Worm (Caenorhabditis elegans) whole organism, L4 larva: ENCODE data around the gene srg-56.

Experiments
- R02D3.7 ChIP-seq: fragments of 150-350 bp; sonication (generic microtip); optimal IDR thresholded peaks from 3 replicates; lab custom pipeline; 2014; ENCODE audit warnings: missing biosample characterization, missing genetic modification characterization
- Y75B8A.6 ChIP-seq: fragments of 200-800 bp; sonication (Bioruptor generic); IDR thresholded peaks from 2 replicates; pipeline ENCODE4 v1.3.6; 2022; ENCODE audit warnings: missing genetic modification reagents, missing genetic modification characterization, missing compliant biosample characterization
- ama-1 ChIP-seq: fragments of 150-350 bp; optimal IDR thresholded peaks from 2 replicates; lab custom pipeline; 2014; ENCODE audit warnings: inconsistent platforms, mixed read lengths
- lin-1 ChIP-seq: fragments of 200-800 bp; sonication (Bioruptor generic); IDR thresholded peaks from 2 replicates; pipeline ENCODE4 v1.3.6; 2022; ENCODE audit warnings: missing genetic modification reagents, missing genetic modification characterization, missing compliant biosample characterization
- lir-3 ChIP-seq: sonication (generic microtip); optimal IDR thresholded peaks from 2 replicates; lab custom pipeline; 2016; ENCODE audit warnings: mild to moderate bottlenecking, missing genetic modification characterization, missing compliant biosample characterization
- mdt-29 ChIP-seq: fragments of 200-800 bp; sonication (Bioruptor generic); IDR thresholded peaks from 2 replicates; pipeline ENCODE4 v1.3.6; 2022; ENCODE audit warnings: missing genetic modification reagents, missing genetic modification characterization, missing compliant biosample characterization
- mes-2 ChIP-seq: sonication (generic microtip); optimal IDR thresholded peaks from 2 replicates; lab custom pipeline; 2016; ENCODE audit warnings: missing genotype, mild to moderate bottlenecking, missing genetic modification characterization, missing compliant biosample characterization; ENCODE audit not compliant: poor library complexity, severe bottlenecking
- mxl-3 ChIP-seq: fragments of 200-800 bp; sonication (Bioruptor generic); optimal IDR thresholded peaks from 2 replicates; lab custom pipeline; 2018; ENCODE audit warnings: mild to moderate bottlenecking, missing genetic modification characterization, missing compliant biosample characterization
- nhr-11 ChIP-seq: fragments of 150-350 bp; optimal IDR thresholded peaks from 2 replicates; lab custom pipeline; 2014; ENCODE audit warnings: missing biosample characterization, missing genetic modification characterization
- nhr-77 ChIP-seq: fragments of 150-350 bp; optimal IDR thresholded peaks from 2 replicates; lab custom pipeline; 2014; ENCODE audit warnings: missing biosample characterization, missing genetic modification characterization
- skn-1 ChIP-seq: fragments of 150-350 bp; optimal IDR thresholded peaks from 2 replicates; lab custom pipeline; 2014; ENCODE audit warnings: missing biosample characterization, missing genetic modification characterization
- snpc-4 ChIP-seq: fragments of 150-350 bp; optimal IDR thresholded peaks from 2 replicates; lab custom pipeline; 2014; ENCODE audit warnings: missing biosample characterization, missing genetic modification characterization
- spr-3 ChIP-seq: fragments of 200-800 bp; sonication (Bioruptor generic); optimal IDR thresholded peaks from 2 replicates; lab custom pipeline; 2018; ENCODE audit warnings: mild to moderate bottlenecking, missing genetic modification characterization, missing compliant biosample characterization
- ztf-11 ChIP-seq: fragments of 150-350 bp; optimal IDR thresholded peaks from 2 replicates; lab custom pipeline; 2014; ENCODE audit warnings: missing biosample characterization, missing genetic modification characterization

DNA sequence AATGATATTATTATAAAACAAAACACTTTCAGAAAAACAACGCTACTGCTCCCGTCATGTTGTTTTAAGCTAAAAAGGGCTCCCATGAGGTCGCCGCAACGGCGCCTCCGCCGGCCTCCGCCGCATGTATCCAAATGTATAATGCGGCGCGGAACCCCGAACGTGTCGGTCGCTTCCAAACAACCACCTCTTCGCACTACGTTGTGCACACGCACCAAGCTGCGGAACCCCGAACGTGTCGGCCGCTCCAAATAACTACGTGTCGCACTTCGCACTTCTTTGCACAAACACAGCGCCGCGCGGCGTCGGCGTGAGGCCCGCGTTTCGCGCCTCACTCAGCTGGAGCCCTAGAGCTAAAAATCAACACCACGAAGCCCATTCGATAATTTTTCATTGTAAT, 21.1 kb downstream of the srg-56 start:
- TF ChIP-seq mdt-29 (GFP tag; lab: Robert Waterston, UW) (no peak), spr-3 (no peak), nhr-77 (tag; lab: Kevin White, UChicago) (no peak), skn-1 (tag; lab: Kevin White, UChicago) (no peak), lin-1 (GFP tag; lab: Robert Waterston, UW) (no peak), ama-1 (no peak), R02D3.7 (tag; lab: Kevin White, UChicago) (no peak), lir-3 (no peak), snpc-4 (tag; lab: Kevin White, UChicago) (no peak), mxl-3 (no peak), ztf-11 (tag; lab: Kevin White, UChicago) (no peak), mes-2 (no peak), Y75B8A.6 (no peak), nhr-11 (tag; lab: Kevin White, UChicago) (no peak)
